Fruit fly (Drosophila melanogaster) whole organism, embryonic: ENCODE results near the gene CG14327.

ENCODE experiments used
- Ada2b ChIP-seq: fragments of 200-800 bp; sonication (Bioruptor generic); IDR thresholded peaks from 2 replicates; pipeline ENCODE4 v1.3.6; 2022; ENCODE audit warnings: missing biosample characterization, missing genetic modification characterization
- Bdp1 ChIP-seq: fragments of 200-800 bp; sonication (Bioruptor generic); optimal IDR thresholded peaks from 3 replicates; lab custom pipeline; 2016; ENCODE audit warnings: missing biosample characterization, missing genetic modification characterization
- CG11504 ChIP-seq: fragments of 200-800 bp; sonication (Bioruptor generic); optimal IDR thresholded peaks from 3 replicates; lab custom pipeline; 2019; ENCODE audit warnings: missing biosample characterization, mild to moderate bottlenecking, missing genetic modification characterization, moderate library complexity
- CG12071 ChIP-seq: fragments of 200-800 bp; sonication (Bioruptor generic); optimal IDR thresholded peaks from 3 replicates; lab custom pipeline; 2018; ENCODE audit warnings: missing biosample characterization, mild to moderate bottlenecking, missing genetic modification characterization
- CG12236 ChIP-seq: fragments of 200-800 bp; sonication (Bioruptor generic); optimal IDR thresholded peaks from 2 replicates; lab custom pipeline; 2016; ENCODE audit warnings: missing biosample characterization, missing genetic modification characterization
- CG12391 ChIP-seq: fragments of 200-800 bp; sonication (Bioruptor generic); optimal IDR thresholded peaks from 3 replicates; lab custom pipeline; 2018; ENCODE audit warnings: missing biosample characterization, mild to moderate bottlenecking, missing genetic modification characterization, moderate library complexity
- CG15479 ChIP-seq: fragments of 200-800 bp; sonication (Bioruptor generic); optimal IDR thresholded peaks from 3 replicates; lab custom pipeline; 2019; ENCODE audit warnings: missing biosample characterization, mild to moderate bottlenecking, missing genetic modification characterization, moderate library complexity
- CG1603 ChIP-seq: fragments of 200-800 bp; sonication (Bioruptor generic); optimal IDR thresholded peaks from 2 replicates; lab custom pipeline; 2019; ENCODE audit warnings: missing biosample characterization, mild to moderate bottlenecking, missing genetic modification characterization, moderate library complexity
- CG16863 ChIP-seq: fragments of 200-800 bp; sonication (Bioruptor generic); optimal IDR thresholded peaks from 3 replicates; lab custom pipeline; 2016; ENCODE audit warnings: missing biosample characterization, missing genetic modification characterization
- CG17328 ChIP-seq: fragments of 200-800 bp; sonication (Bioruptor generic); IDR thresholded peaks from 2 replicates; pipeline ENCODE4 v1.3.6; 2022; ENCODE audit warnings: missing biosample characterization, missing genetic modification characterization
- CG17359 ChIP-seq: fragments of 200-800 bp; sonication (Bioruptor generic); optimal IDR thresholded peaks from 3 replicates; lab custom pipeline; 2018; ENCODE audit warnings: missing biosample characterization, mild to moderate bottlenecking, missing genetic modification characterization, moderate library complexity
- CG17568 ChIP-seq: fragments of 200-800 bp; sonication (Bioruptor generic); optimal IDR thresholded peaks from 2 replicates; lab custom pipeline; 2018; ENCODE audit warnings: missing biosample characterization, mild to moderate bottlenecking, missing genetic modification characterization, moderate library complexity
- CG2116 ChIP-seq: fragments of 200-800 bp; sonication (Bioruptor generic); optimal IDR thresholded peaks from 3 replicates; lab custom pipeline; 2018; ENCODE audit warnings: missing biosample characterization, mild to moderate bottlenecking, missing genetic modification characterization
- CG2875 ChIP-seq: fragments of 200-800 bp; sonication (Bioruptor generic); optimal IDR thresholded peaks from 2 replicates; lab custom pipeline; 2017; ENCODE audit warnings: missing biosample characterization, mild to moderate bottlenecking, missing genetic modification characterization, missing genetic modification reagents
- CG43689 ChIP-seq: fragments of 200-800 bp; sonication (Bioruptor generic); IDR thresholded peaks from 2 replicates; pipeline ENCODE4 v1.3.6; 2022; ENCODE audit warnings: missing biosample characterization, missing genetic modification characterization
- CG5245 ChIP-seq: fragments of 200-800 bp; sonication (Bioruptor generic); optimal IDR thresholded peaks from 3 replicates; lab custom pipeline; 2016; ENCODE audit warnings: missing biosample characterization, missing genetic modification characterization
- CG6254 ChIP-seq: fragments of 200-800 bp; sonication (Bioruptor generic); optimal IDR thresholded peaks from 3 replicates; lab custom pipeline; 2017; ENCODE audit warnings: mild to moderate bottlenecking, missing biosample characterization, missing genetic modification reagents, missing genetic modification characterization
- CG6791 ChIP-seq: fragments of 200-800 bp; sonication (Bioruptor generic); IDR thresholded peaks from 3 replicates; pipeline ENCODE4 v1.3.6; 2022; ENCODE audit warnings: missing biosample characterization, missing genetic modification characterization; ENCODE audit not compliant: partially characterized antibody
- CG7556 ChIP-seq: fragments of 200-800 bp; sonication (Bioruptor generic); optimal IDR thresholded peaks from 2 replicates; lab custom pipeline; 2017; ENCODE audit warnings: missing biosample characterization, mild to moderate bottlenecking, missing genetic modification characterization
- CG9215 ChIP-seq: fragments of 200-800 bp; sonication (Bioruptor generic); IDR thresholded peaks from 2 replicates; pipeline ENCODE4 v1.3.6; 2022; ENCODE audit warnings: missing biosample characterization, missing genetic modification characterization
- CG9437 ChIP-seq: fragments of 200-800 bp; sonication (Bioruptor generic); optimal IDR thresholded peaks from 2 replicates; lab custom pipeline; 2018; ENCODE audit warnings: missing biosample characterization, mild to moderate bottlenecking, missing genetic modification characterization
- Dp ChIP-seq: fragments of 200-800 bp; sonication (Bioruptor generic); optimal IDR thresholded peaks from 2 replicates; lab custom pipeline; 2018; ENCODE audit warnings: missing biosample characterization, mild to moderate bottlenecking, missing genetic modification characterization, moderate library complexity
- Eip74EF ChIP-seq, 2 experiments: fragments of 200-800 bp in 1 of 2; fragments of >200 bp in 1 of 2; sonication (Bioruptor generic) in 1 of 2; optimal IDR thresholded peaks; 2 replicates each; lab custom pipeline; 2017 to 2019; ENCODE audit warnings: missing biosample characterization in 2 of 2, missing genetic modification characterization in 2 of 2, mild to moderate bottlenecking in 1 of 2, moderate library complexity in 1 of 2
- Lpt ChIP-seq: fragments of >200 bp; optimal IDR thresholded peaks from 2 replicates; lab custom pipeline; 2018; ENCODE audit warnings: missing biosample characterization, missing genetic modification characterization
- MESR4 ChIP-seq: fragments of 200-800 bp; sonication (Bioruptor generic); optimal IDR thresholded peaks from 2 replicates; lab custom pipeline; 2018; ENCODE audit warnings: missing biosample characterization, mild to moderate bottlenecking, missing genetic modification characterization, moderate library complexity
- Mad ChIP-seq: fragments of 200-800 bp; sonication (Bioruptor generic); optimal IDR thresholded peaks from 2 replicates; lab custom pipeline; 2016; ENCODE audit warnings: missing biosample characterization, missing genetic modification characterization
- NC2α ChIP-seq: fragments of 200-800 bp; sonication (Bioruptor generic); optimal IDR thresholded peaks from 2 replicates; lab custom pipeline; 2016; ENCODE audit warnings: missing biosample characterization, missing genetic modification characterization
- Nf-YA ChIP-seq: fragments of 200-800 bp; sonication (Bioruptor generic); IDR thresholded peaks from 2 replicates; pipeline ENCODE4 v1.3.6; 2022; ENCODE audit warnings: missing biosample characterization, missing genetic modification characterization
- Pdp1 ChIP-seq, 2 experiments: fragments of 200-800 bp; sonication (Bioruptor generic); optimal IDR thresholded peaks; 3 replicates each; lab custom pipeline; 2016; ENCODE audit warnings: missing biosample characterization in 2 of 2, missing genetic modification characterization in 2 of 2, mild to moderate bottlenecking in 1 of 2, moderate library complexity in 1 of 2
- ash1 ChIP-seq: fragments of 200-800 bp; sonication (Bioruptor generic); optimal IDR thresholded peaks from 2 replicates; lab custom pipeline; 2018; ENCODE audit warnings: missing biosample characterization, mild to moderate bottlenecking, missing genetic modification characterization
- bcd ChIP-seq: fragments of 200-800 bp; sonication (Bioruptor generic); optimal IDR thresholded peaks from 2 replicates; lab custom pipeline; 2017; ENCODE audit warnings: missing biosample characterization, mild to moderate bottlenecking, missing genetic modification characterization
- crol ChIP-seq: fragments of 200-800 bp; sonication (Bioruptor generic); IDR thresholded peaks from 2 replicates; pipeline ENCODE4 v1.3.6; 2022; ENCODE audit warnings: missing biosample characterization, missing genetic modification characterization
- emc ChIP-seq: fragments of 200-800 bp; sonication (Bioruptor generic); optimal IDR thresholded peaks from 2 replicates; lab custom pipeline; 2016; ENCODE audit warnings: missing biosample characterization, missing genetic modification characterization
- esg ChIP-seq: fragments of 200-800 bp; sonication (Bioruptor generic); conservative IDR thresholded peaks from 2 replicates; pipeline ENCODE4 v1.3.6; 2022; ENCODE audit warnings: missing biosample characterization, missing genetic modification characterization
- gfzf ChIP-seq: fragments of 200-800 bp; sonication (Bioruptor generic); optimal IDR thresholded peaks from 2 replicates; lab custom pipeline; 2016; ENCODE audit warnings: missing biosample characterization, mild to moderate bottlenecking, missing genetic modification characterization, moderate library complexity
- her ChIP-seq: fragments of 200-800 bp; sonication (Bioruptor generic); optimal IDR thresholded peaks from 2 replicates; lab custom pipeline; 2016; ENCODE audit warnings: missing biosample characterization, missing genetic modification characterization
- hth ChIP-seq: fragments of >200 bp; optimal IDR thresholded peaks from 2 replicates; lab custom pipeline; 2017; ENCODE audit warnings: inconsistent platforms
- jing ChIP-seq: fragments of 200-800 bp; sonication (Bioruptor generic); optimal IDR thresholded peaks from 2 replicates; lab custom pipeline; 2018; ENCODE audit warnings: missing biosample characterization, mild to moderate bottlenecking, missing genetic modification characterization
- jumu ChIP-seq: fragments of 200-800 bp; sonication (Bioruptor generic); optimal IDR thresholded peaks from 3 replicates; lab custom pipeline; 2016; ENCODE audit warnings: missing biosample characterization, missing genetic modification characterization
- mam ChIP-seq: fragments of 200-800 bp; sonication (Bioruptor generic); optimal IDR thresholded peaks from 3 replicates; lab custom pipeline; 2016; ENCODE audit warnings: missing biosample characterization, missing genetic modification characterization
- odd ChIP-seq: fragments of 200-800 bp; sonication (Bioruptor generic); optimal IDR thresholded peaks from 2 replicates; lab custom pipeline; 2017; ENCODE audit warnings: missing biosample characterization, mild to moderate bottlenecking, missing genetic modification characterization
- pan ChIP-seq, 4 experiments: fragments of >200 bp in 3 of 4; fragments of 200-800 bp in 1 of 4; sonication (Bioruptor generic) in 1 of 4; optimal IDR thresholded peaks in 3 of 4; IDR thresholded peaks in 1 of 4; 2 replicates each; pipeline versions ENCODE4 v1.3.6 to Lab custom; 2017 to 2022; ENCODE audit warnings: missing biosample characterization in 2 of 4, missing genetic modification characterization in 2 of 4, mixed read lengths in 1 of 4
- pum ChIP-seq: fragments of 200-800 bp; sonication (Bioruptor generic); optimal IDR thresholded peaks from 2 replicates; lab custom pipeline; 2016; ENCODE audit warnings: missing biosample characterization, missing genetic modification characterization
- sc ChIP-seq, 3 experiments: fragments of >200 bp in 2 of 3; fragments of 200-800 bp in 1 of 3; sonication (Bioruptor generic) in 1 of 3; optimal IDR thresholded peaks; 2 replicates in 2 of 3; 3 replicates in 1 of 3; lab custom pipeline; 2017; ENCODE audit warnings: mild to moderate bottlenecking in 1 of 3, missing biosample characterization in 1 of 3, missing genetic modification characterization in 1 of 3, missing genetic modification reagents in 1 of 3
- sens ChIP-seq: fragments of 200-800 bp; sonication (Bioruptor generic); peaks from one replicate; lab custom pipeline; 2016; ENCODE audit warnings: missing biosample characterization, missing genetic modification characterization
- slou ChIP-seq: fragments of 200-800 bp; sonication (Bioruptor generic); optimal IDR thresholded peaks from 3 replicates; lab custom pipeline; 2016; ENCODE audit warnings: missing biosample characterization, missing genetic modification characterization
- sqz ChIP-seq: fragments of 200-800 bp; sonication (Bioruptor generic); optimal IDR thresholded peaks from 3 replicates; lab custom pipeline; 2018; ENCODE audit warnings: missing biosample characterization, mild to moderate bottlenecking, missing genetic modification characterization
- zf30C ChIP-seq: fragments of 200-800 bp; sonication (Bioruptor generic); optimal IDR thresholded peaks from 3 replicates; lab custom pipeline; 2018; ENCODE audit warnings: missing biosample characterization, mild to moderate bottlenecking, missing genetic modification characterization

CG14327 gene

DNA sequence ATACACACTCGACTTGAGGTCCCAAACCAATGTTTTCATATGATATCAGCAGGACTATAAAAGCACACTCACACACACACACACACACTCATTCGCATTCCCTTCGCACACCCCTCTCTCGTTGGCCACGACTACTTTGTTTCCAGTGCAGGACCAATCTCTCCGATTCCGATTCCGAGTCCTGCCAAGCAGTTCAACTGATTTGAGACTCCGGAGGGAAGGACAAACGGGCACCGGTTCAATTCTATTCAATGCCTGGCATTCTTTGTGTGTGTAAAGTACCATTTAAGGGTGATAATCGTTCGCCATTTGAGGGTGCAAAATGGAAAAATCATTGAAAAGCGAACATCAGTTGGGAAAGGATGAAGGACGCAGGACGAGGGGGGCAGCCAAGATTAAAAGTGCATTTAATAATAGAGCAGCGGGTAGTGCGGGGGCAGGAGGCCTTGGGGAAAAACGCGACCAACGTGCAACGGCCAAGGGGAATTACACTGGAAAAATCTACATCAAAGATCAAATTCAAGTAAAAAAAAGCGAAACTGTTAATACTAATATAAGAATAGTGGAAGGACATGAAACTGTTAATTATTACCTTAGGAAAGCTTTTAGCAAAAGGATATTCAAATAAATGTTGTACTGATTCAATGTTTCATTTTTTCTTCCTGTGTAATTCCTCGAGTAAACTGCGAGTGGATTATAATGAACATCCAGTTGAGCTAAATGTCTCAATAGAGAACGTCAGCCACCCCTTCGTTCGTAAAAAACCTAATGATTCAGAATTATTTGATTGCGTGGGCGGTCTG is 29.6 kb upstream of the CG14327 start (continued):
- TF ChIP-seq CG11504 (peak; percentile 77), CG6791 (no peak), CG9437 (GFP tag; lab: Kevin White, UChicago) (peak; percentile 2), CG16863 (GFP tag; lab: Kevin White, UChicago) (no peak), CG9215 (no peak), CG12071 (GFP tag; lab: Kevin White, UChicago) (no peak), pan (optimal IDR thresholded peaks at IDR 0.05; lab: Kevin White, UChicago) (no peak), pan (GFP tag; optimal IDR thresholded peaks at IDR 0.05 in 1 of 2, IDR thresholded peaks at IDR 0.05 in 1 of 2) (peak in 1 of 2 experiments; percentile 45), Lpt (GFP tag; lab: Kevin White, UChicago) (no peak), bcd (GFP tag; lab: Kevin White, UChicago) (peak; percentile 18), CG17359 (tag; lab: Kevin White, UChicago) (peak; percentile 61), Ada2b (GFP tag; lab: Robert Waterston, UW) (peak; percentile 31; the same call in 1 of the 2 replicates), pum (GFP tag; lab: Kevin White, UChicago) (peak; percentile 27), CG12236 (GFP tag; lab: Kevin White, UChicago) (no peak), mam (GFP tag; lab: Kevin White, UChicago) (no peak), CG1603 (tag; lab: Kevin White, UChicago) (peak; percentile 60), CG7556 (GFP tag; lab: Kevin White, UChicago) (peak; percentile 42), Dp (GFP tag; lab: Kevin White, UChicago) (no peak), CG12391 (tag; lab: Kevin White, UChicago) (peak; percentile 66), CG17568 (GFP tag; lab: Kevin White, UChicago) (no peak), MESR4 (GFP tag; lab: Kevin White, UChicago) (no peak), CG2875 (peak; percentile 20), her (GFP tag; lab: Kevin White, UChicago) (no peak), Nf-YA (no peak), Bdp1 (GFP tag; lab: Kevin White, UChicago) (no peak), Mad (GFP tag; lab: Kevin White, UChicago) (no peak), sqz (GFP tag; lab: Kevin White, UChicago) (peak; percentile 55), odd (GFP tag; lab: Kevin White, UChicago) (no peak), zf30C (GFP tag; lab: Kevin White, UChicago) (peak; percentile 53), esg (GFP tag; lab: Robert Waterston, UW) (0 out of 2 replicates have a peak, but pooled peaks have one; percentile 23), ash1 (GFP tag; lab: Kevin White, UChicago) (no peak), CG43689 (no peak), hth (lab: Kevin White, UChicago) (no peak), CG15479 (no peak), slou (no peak), CG2116 (GFP tag; lab: Kevin White, UChicago) (no peak), jumu (no peak), CG6254 (GFP tag; lab: Kevin White, UChicago) (peak; percentile 46), CG5245 (GFP tag; lab: Kevin White, UChicago) (peak; percentile 25), crol (GFP tag; lab: Robert Waterston, UW) (peak; percentile 77), gfzf (GFP tag; lab: Kevin White, UChicago) (no peak), CG17328 (GFP tag; lab: Robert Waterston, UW) (peak; percentile 76), Pdp1 (GFP tag; optimal IDR thresholded peaks at IDR 0.05; lab: Kevin White, UChicago) (no peak), sc (optimal IDR thresholded peaks at IDR 0.05; lab: Kevin White, UChicago) (no peak), sc (GFP tag; optimal IDR thresholded peaks at IDR 0.05; lab: Kevin White, UChicago) (peak; percentile 43), jing (no peak), Eip74EF (GFP tag; optimal IDR thresholded peaks at IDR 0.05; lab: Kevin White, UChicago) (no peak), sens (GFP tag; lab: Kevin White, UChicago) (peak; percentile 93), emc (no peak), NC2α (GFP tag; lab: Kevin White, UChicago) (peak; percentile 4)
